Worm (Caenorhabditis elegans) whole organism, young adult: ENCODE results near the gene txt-13.

Experiments
- B0035.1 ChIP-seq: sonication (generic microtip); optimal IDR thresholded peaks from 2 replicates; lab custom pipeline; 2016; ENCODE audit warnings: missing genetic modification characterization, mild to moderate bottlenecking, missing compliant biosample characterization, missing genotype, missing genetic modification reagents
- B0336.3 ChIP-seq: fragments of 200-800 bp; sonication (Bioruptor generic); IDR thresholded peaks from 2 replicates; pipeline ENCODE4 v1.3.6; 2022; ENCODE audit warnings: missing genetic modification characterization, missing compliant biosample characterization
- D2030.7 ChIP-seq: fragments of 200-800 bp; sonication (Bioruptor generic); IDR thresholded peaks from 2 replicates; pipeline ENCODE4 v1.3.6; 2022; ENCODE audit warnings: missing genetic modification reagents, missing genetic modification characterization, missing compliant biosample characterization
- F52B5.7 ChIP-seq: sonication (generic microtip); optimal IDR thresholded peaks from 2 replicates; lab custom pipeline; 2016; ENCODE audit warnings: mild to moderate bottlenecking, missing genetic modification characterization, missing compliant biosample characterization
- K11D2.4 ChIP-seq: fragments of 200-800 bp; sonication (Bioruptor generic); IDR thresholded peaks from 2 replicates; pipeline ENCODE4 v1.3.6; 2022; ENCODE audit warnings: missing genetic modification reagents, missing genetic modification characterization, missing compliant biosample characterization
- Y53G8AR.9 ChIP-seq: fragments of 200-800 bp; sonication (Bioruptor generic); conservative IDR thresholded peaks from 2 replicates; pipeline ENCODE4 v1.3.6; 2022; ENCODE audit warnings: missing genetic modification reagents, missing genetic modification characterization, missing compliant biosample characterization
- Y67H2A.10 ChIP-seq: fragments of 200-800 bp; sonication (Bioruptor generic); conservative IDR thresholded peaks from 2 replicates; pipeline ENCODE4 v1.3.6; 2022; ENCODE audit warnings: missing genetic modification reagents, missing genetic modification characterization, missing compliant biosample characterization
- akir-1 ChIP-seq: fragments of 200-800 bp; sonication (Bioruptor generic); optimal IDR thresholded peaks from 2 replicates; lab custom pipeline; 2018; ENCODE audit warnings: mild to moderate bottlenecking, missing genetic modification characterization, moderate library complexity, missing compliant biosample characterization
- ama-1 ChIP-seq, 3 experiments: fragments of 150-350 bp in 1 of 3; sonication (generic microtip) in 2 of 3; optimal IDR thresholded peaks; 2 replicates each; lab custom pipeline; 2014 to 2018; ENCODE audit warnings: missing biosample characterization in 2 of 3, missing genetic modification characterization in 2 of 3, missing genetic modification reagents in 2 of 3
- attf-6 ChIP-seq: fragments of 200-800 bp; sonication (Bioruptor generic); IDR thresholded peaks from 2 replicates; pipeline ENCODE4 v1.3.6; 2022; ENCODE audit warnings: missing genetic modification reagents, missing genetic modification characterization, missing compliant biosample characterization
- bed-1 ChIP-seq: fragments of 200-800 bp; sonication (Bioruptor generic); IDR thresholded peaks from 2 replicates; pipeline ENCODE4 v1.3.6; 2022; ENCODE audit warnings: missing genetic modification reagents, missing genetic modification characterization, missing compliant biosample characterization
- cebp-2 ChIP-seq: fragments of 200-800 bp; sonication (Bioruptor generic); IDR thresholded peaks from 2 replicates; pipeline ENCODE4 v1.3.6; 2022; ENCODE audit warnings: missing genetic modification characterization, missing compliant biosample characterization
- ceh-27 ChIP-seq: fragments of 200-800 bp; sonication (Bioruptor generic); optimal IDR thresholded peaks from 2 replicates; lab custom pipeline; 2018; ENCODE audit warnings: mild to moderate bottlenecking, missing genetic modification characterization, moderate library complexity, missing compliant biosample characterization
- chd-7 ChIP-seq: sonication (generic microtip); optimal IDR thresholded peaks from 2 replicates; lab custom pipeline; 2016; ENCODE audit warnings: mild to moderate bottlenecking, missing genetic modification characterization, moderate library complexity, missing compliant biosample characterization
- die-1 ChIP-seq: sonication (generic microtip); optimal IDR thresholded peaks from 2 replicates; lab custom pipeline; 2016; ENCODE audit warnings: missing genotype, mild to moderate bottlenecking, missing genetic modification characterization, missing compliant biosample characterization
- dox-1 ChIP-seq: fragments of 200-800 bp; sonication (Bioruptor generic); IDR thresholded peaks from 2 replicates; pipeline ENCODE4 v1.3.6; 2022; ENCODE audit warnings: missing genetic modification reagents, missing genetic modification characterization, missing compliant biosample characterization
- dpff-1 ChIP-seq: sonication (generic microtip); optimal IDR thresholded peaks from 2 replicates; lab custom pipeline; 2017; ENCODE audit warnings: mild to moderate bottlenecking, missing genetic modification characterization, missing compliant biosample characterization
- egl-44 ChIP-seq: fragments of 200-800 bp; sonication (Bioruptor generic); IDR thresholded peaks from 2 replicates; pipeline ENCODE4 v1.3.6; 2022; ENCODE audit warnings: missing genetic modification reagents, missing genetic modification characterization, missing compliant biosample characterization
- ekl-4 ChIP-seq: fragments of 200-800 bp; sonication (Bioruptor generic); IDR thresholded peaks from 2 replicates; pipeline ENCODE4 v1.3.6; 2022; ENCODE audit warnings: missing genetic modification reagents, missing genetic modification characterization, missing compliant biosample characterization
- ets-4 ChIP-seq: fragments of 200-800 bp; sonication (Bioruptor generic); optimal IDR thresholded peaks from 2 replicates; lab custom pipeline; 2018; ENCODE audit warnings: mild to moderate bottlenecking, missing genetic modification characterization, missing compliant biosample characterization
- hlh-12 ChIP-seq: sonication (generic microtip); optimal IDR thresholded peaks from 2 replicates; lab custom pipeline; 2016; ENCODE audit warnings: missing genetic modification characterization, missing compliant biosample characterization
- hmg-1.2 ChIP-seq: fragments of 200-800 bp; sonication (Bioruptor generic); IDR thresholded peaks from 2 replicates; pipeline ENCODE4 v1.3.6; 2022; ENCODE audit warnings: missing genetic modification reagents, missing genetic modification characterization, missing compliant biosample characterization
- hrde-1 ChIP-seq: sonication (generic microtip); optimal IDR thresholded peaks from 2 replicates; lab custom pipeline; 2016; ENCODE audit warnings: missing genetic modification characterization, mild to moderate bottlenecking, missing compliant biosample characterization, moderate library complexity, missing genotype, missing genetic modification reagents, borderline replicate concordance
- hsf-1 ChIP-seq: fragments of 200-800 bp; sonication (Bioruptor generic); IDR thresholded peaks from 2 replicates; pipeline ENCODE4 v1.3.6; 2022; ENCODE audit warnings: missing genetic modification reagents, missing genetic modification characterization, missing compliant biosample characterization
- let-607 ChIP-seq, 2 experiments: fragments of 200-800 bp in 1 of 2; sonication (Bioruptor generic) in 1 of 2; sonication (generic microtip) in 1 of 2; optimal IDR thresholded peaks; 2 replicates each; lab custom pipeline; 2016 to 2018; ENCODE audit warnings: mild to moderate bottlenecking in 2 of 2, missing compliant biosample characterization in 2 of 2, missing genetic modification characterization in 2 of 2, moderate library complexity in 2 of 2, missing genotype in 1 of 2
- lin-40 ChIP-seq: sonication (generic microtip); optimal IDR thresholded peaks from 2 replicates; lab custom pipeline; 2016; ENCODE audit warnings: missing genetic modification characterization, mild to moderate bottlenecking, missing compliant biosample characterization, missing genotype, missing genetic modification reagents
- lsl-1 ChIP-seq: fragments of 200-800 bp; sonication (Bioruptor generic); optimal IDR thresholded peaks from 2 replicates; lab custom pipeline; 2018; ENCODE audit warnings: mild to moderate bottlenecking, missing genetic modification characterization, moderate library complexity, missing compliant biosample characterization
- lsy-27 ChIP-seq: sonication (generic microtip); optimal IDR thresholded peaks from 2 replicates; lab custom pipeline; 2017; ENCODE audit warnings: missing genetic modification characterization, mild to moderate bottlenecking, missing compliant biosample characterization, antibody characterized with exemption, missing genotype, borderline replicate concordance; ENCODE audit not compliant: insufficient read depth
- mxl-1 ChIP-seq: sonication (generic microtip); optimal IDR thresholded peaks from 2 replicates; lab custom pipeline; 2016; ENCODE audit warnings: missing genetic modification characterization, missing compliant biosample characterization
- nfyb-1 ChIP-seq: fragments of 200-800 bp; sonication (Bioruptor generic); IDR thresholded peaks from 2 replicates; pipeline ENCODE4 v1.3.6; 2022; ENCODE audit warnings: missing genetic modification reagents, missing genetic modification characterization, missing compliant biosample characterization
- nhr-80 ChIP-seq: sonication (generic microtip); optimal IDR thresholded peaks from 2 replicates; lab custom pipeline; 2016; ENCODE audit warnings: missing genetic modification characterization, missing compliant biosample characterization
- pbrm-1 ChIP-seq: fragments of 200-800 bp; sonication (Bioruptor generic); IDR thresholded peaks from 2 replicates; pipeline ENCODE4 v1.3.6; 2022; ENCODE audit warnings: missing genetic modification reagents, missing genetic modification characterization, missing compliant biosample characterization
- rcor-1 ChIP-seq: fragments of 200-800 bp; sonication (Bioruptor generic); IDR thresholded peaks from 2 replicates; pipeline ENCODE4 v1.3.6; 2022; ENCODE audit warnings: missing genetic modification reagents, missing genetic modification characterization, missing compliant biosample characterization
- sdz-38 ChIP-seq: sonication (generic microtip); optimal IDR thresholded peaks from 2 replicates; lab custom pipeline; 2016; ENCODE audit warnings: missing genotype, missing genetic modification characterization, missing compliant biosample characterization
- snpc-1.3 ChIP-seq: sonication (generic microtip); optimal IDR thresholded peaks from 2 replicates; lab custom pipeline; 2017; ENCODE audit warnings: missing genetic modification characterization, mild to moderate bottlenecking, missing compliant biosample characterization, antibody characterized with exemption, moderate library complexity, missing genotype, missing genetic modification reagents; ENCODE audit not compliant: insufficient read depth
- snpc-3.4 ChIP-seq: sonication (generic microtip); optimal IDR thresholded peaks from 2 replicates; lab custom pipeline; 2017; ENCODE audit warnings: missing genetic modification characterization, mild to moderate bottlenecking, missing compliant biosample characterization, antibody characterized with exemption, moderate library complexity, missing genotype, missing genetic modification reagents
- snpc-4 ChIP-seq, 5 experiments: fragments of 150-350 bp in 1 of 5; sonication (generic microtip) in 4 of 5; optimal IDR thresholded peaks; 2 replicates each; lab custom pipeline; 2014 to 2018; ENCODE audit warnings: missing genetic modification characterization in 5 of 5, missing biosample characterization in 3 of 5, antibody characterized with exemption in 2 of 5, mild to moderate bottlenecking in 2 of 5, missing compliant biosample characterization in 2 of 5, missing genotype in 2 of 5, moderate library complexity in 2 of 5, missing genetic modification reagents in 1 of 5
- tbx-9 ChIP-seq: sonication (generic microtip); optimal IDR thresholded peaks from 2 replicates; lab custom pipeline; 2016; ENCODE audit warnings: borderline replicate concordance, missing genetic modification characterization, inconsistent platforms, missing compliant biosample characterization
- tlf-1 ChIP-seq: fragments of 200-800 bp; sonication (Bioruptor generic); optimal IDR thresholded peaks from 2 replicates; lab custom pipeline; 2018; ENCODE audit warnings: mild to moderate bottlenecking, missing genetic modification characterization, missing compliant biosample characterization
- unc-62 ChIP-seq: fragments of 150-350 bp; optimal IDR thresholded peaks from 2 replicates; lab custom pipeline; 2014; ENCODE audit warnings: missing biosample characterization, missing genetic modification reagents, missing genetic modification characterization
- zfh-2 ChIP-seq: fragments of 200-800 bp; sonication (Bioruptor generic); conservative IDR thresholded peaks from 2 replicates; pipeline ENCODE4 v1.3.6; 2022; ENCODE audit warnings: missing genetic modification reagents, missing genetic modification characterization, missing compliant biosample characterization

Gene txt-13

DNA sequence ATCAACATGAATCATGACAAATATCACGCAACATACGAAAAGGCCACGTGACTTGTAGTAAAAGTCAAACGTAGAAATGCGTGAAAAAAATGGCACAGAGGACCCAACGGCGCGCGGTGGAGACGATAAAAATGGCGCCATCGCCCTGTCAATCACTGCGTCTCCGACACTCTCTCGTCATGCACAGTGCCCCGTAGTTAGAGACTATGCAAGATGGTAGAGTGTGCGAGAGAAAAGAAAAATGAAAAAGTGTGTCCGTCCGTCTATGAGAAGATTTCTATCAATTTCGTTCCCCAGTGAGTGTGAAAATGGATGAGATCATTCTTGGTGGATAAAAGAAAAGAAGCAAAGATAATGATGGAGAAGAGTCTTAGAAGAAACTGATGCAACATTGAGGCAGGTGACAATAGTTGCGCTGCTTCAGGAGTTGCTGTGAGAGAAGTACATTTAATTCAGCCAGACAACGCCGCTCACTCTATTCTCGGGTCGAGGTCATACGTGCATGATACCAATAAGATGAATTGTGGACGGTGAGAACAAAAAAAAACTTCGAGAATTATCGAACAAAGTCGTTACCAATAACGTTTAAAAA, 14.8 kb upstream of the txt-13 start (continued):
- TF ChIP-seq Y53G8AR.9 (GFP tag; lab: Robert Waterston, UW) (peak; percentile 48; the same call in 1 of the 2 replicates), B0035.1 (peak; percentile 9), unc-62 (GFP tag; lab: Kevin White, UChicago) (peak; percentile 16), ekl-4 (GFP tag; lab: Robert Waterston, UW) (peak; percentile 35; the same call in 1 of the 2 replicates), K11D2.4 (GFP tag; lab: Robert Waterston, UW) (peak; percentile 17; the same call in 1 of the 2 replicates), lsy-27 (no peak), hsf-1 (GFP tag; lab: Robert Waterston, UW) (peak; percentile 64), B0336.3 (GFP tag; lab: Robert Waterston, UW) (peak; percentile 73)

DNA sequence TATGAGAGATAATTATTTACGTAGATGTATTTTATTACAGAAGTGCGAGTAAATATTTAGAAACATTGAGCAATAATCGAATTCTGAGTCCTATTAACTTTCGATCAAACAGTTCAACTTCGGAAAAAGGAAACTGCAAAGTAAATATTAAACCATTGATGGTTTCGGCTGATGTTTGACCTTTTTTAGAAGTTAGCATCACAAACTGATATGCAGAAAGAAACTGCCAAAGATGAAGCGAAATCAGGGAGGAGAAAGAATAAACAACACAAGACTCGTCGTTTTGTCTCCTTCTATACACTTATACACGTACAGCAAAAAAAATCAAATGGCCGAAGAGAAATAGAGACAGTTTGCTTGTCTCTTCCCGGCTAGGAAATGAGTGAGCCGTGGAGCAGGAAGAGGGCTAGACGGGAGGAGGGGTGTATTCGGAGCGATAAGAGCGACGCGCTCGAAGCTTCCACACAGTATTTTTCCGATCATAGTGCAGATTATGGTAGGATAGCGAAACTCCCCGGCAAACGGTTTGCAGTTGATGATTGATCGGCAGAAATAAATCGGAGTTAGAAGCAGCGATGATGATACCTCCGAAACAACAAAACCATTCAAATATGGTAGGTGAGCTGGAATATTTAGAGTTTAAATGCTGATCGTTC, 13.7 kb upstream of the txt-13 start:
- TF ChIP-seq ets-4 (GFP tag; lab: Kevin White, UChicago) (peak; percentile 38), Y67H2A.10 (GFP tag; lab: Robert Waterston, UW) (no peak), chd-7 (tag; lab: Kevin White, UChicago) (peak; percentile 14), hsf-1 (GFP tag; lab: Robert Waterston, UW) (0 out of 2 replicates have a peak, but pooled peaks have one; percentile 54), zfh-2 (peak; percentile 59; the same call in 1 of the 2 replicates), egl-44 (GFP tag; lab: Robert Waterston, UW) (0 out of 2 replicates have a peak, but pooled peaks have one; percentile 11), snpc-4 (GFP tag; optimal IDR thresholded peaks at IDR 0.05; lab: Kevin White, UChicago) (no peak), snpc-4 (tag; optimal IDR thresholded peaks at IDR 0.05; lab: Kevin White, UChicago) (no peak), F52B5.7 (tag; lab: Kevin White, UChicago) (no peak), hrde-1 (tag; lab: Kevin White, UChicago) (no peak), D2030.7 (GFP tag; lab: Robert Waterston, UW) (no peak), sdz-38 (tag; lab: Kevin White, UChicago) (no peak), hmg-1.2 (GFP tag; lab: Robert Waterston, UW) (no peak), ama-1 (optimal IDR thresholded peaks at IDR 0.05; lab: Kevin White, UChicago) (peak; percentile 87), ama-1 (GFP tag; optimal IDR thresholded peaks at IDR 0.05; lab: Kevin White, UChicago) (no peak), B0336.3 (GFP tag; lab: Robert Waterston, UW) (peak; percentile 39; the same call in 1 of the 2 replicates), let-607 (tag; optimal IDR thresholded peaks at IDR 0.05; lab: Kevin White, UChicago) (peak; percentile 18 to 50), mxl-1 (no peak), pbrm-1 (GFP tag; lab: Robert Waterston, UW) (no peak), nhr-80 (peak; percentile 74), snpc-3.4 (tag; lab: Kevin White, UChicago) (no peak), die-1 (no peak), bed-1 (GFP tag; lab: Robert Waterston, UW) (0 out of 2 replicates have a peak, but pooled peaks have one; percentile 41)

DNA sequence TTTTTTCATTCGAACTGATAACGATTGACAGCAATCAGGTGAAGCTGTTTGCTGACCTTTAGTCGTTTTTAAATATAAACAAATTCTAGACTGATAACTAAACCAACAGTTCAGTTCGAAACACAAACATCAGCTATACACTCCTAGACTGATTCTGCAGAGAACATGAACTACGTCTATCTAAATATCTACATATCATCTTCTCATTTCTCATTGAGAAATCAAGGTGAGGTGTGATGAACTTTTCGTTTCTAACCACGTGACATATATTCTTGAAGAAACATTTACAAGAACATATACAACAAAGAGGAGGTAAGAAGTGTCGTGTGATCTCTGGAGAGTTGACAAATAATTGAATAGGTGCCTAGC, 13.2 kb upstream of the txt-13 start:
- TF ChIP-seq tlf-1 (GFP tag; lab: Kevin White, UChicago) (no peak), dox-1 (GFP tag; lab: Robert Waterston, UW) (no peak), dpff-1 (tag; lab: Kevin White, UChicago) (no peak), chd-7 (tag; lab: Kevin White, UChicago) (no peak), hlh-12 (tag; lab: Kevin White, UChicago) (no peak), snpc-1.3 (no peak), tbx-9 (tag; lab: Kevin White, UChicago) (no peak), lin-40 (tag; lab: Kevin White, UChicago) (peak; percentile 25), rcor-1 (GFP tag; lab: Robert Waterston, UW) (0 out of 2 replicates have a peak, but pooled peaks have one; percentile 15), lsl-1 (GFP tag; lab: Kevin White, UChicago) (no peak), unc-62 (GFP tag; lab: Kevin White, UChicago) (no peak), attf-6 (no peak), pbrm-1 (GFP tag; lab: Robert Waterston, UW) (no peak), snpc-3.4 (tag; lab: Kevin White, UChicago) (no peak), egl-44 (GFP tag; lab: Robert Waterston, UW) (0 out of 2 replicates have a peak, but pooled peaks have one; percentile 48), nfyb-1 (GFP tag; lab: Robert Waterston, UW) (0 out of 2 replicates have a peak, but pooled peaks have one; percentile 6), nhr-80 (peak; percentile 22), akir-1 (no peak), die-1 (no peak), cebp-2 (GFP tag; lab: Robert Waterston, UW) (no peak), ceh-27 (GFP tag; lab: Kevin White, UChicago) (no peak)
